Worm (Caenorhabditis elegans): ENCODE measurements around the gene H38K22.9.

H38K22.9 gene

DNA sequence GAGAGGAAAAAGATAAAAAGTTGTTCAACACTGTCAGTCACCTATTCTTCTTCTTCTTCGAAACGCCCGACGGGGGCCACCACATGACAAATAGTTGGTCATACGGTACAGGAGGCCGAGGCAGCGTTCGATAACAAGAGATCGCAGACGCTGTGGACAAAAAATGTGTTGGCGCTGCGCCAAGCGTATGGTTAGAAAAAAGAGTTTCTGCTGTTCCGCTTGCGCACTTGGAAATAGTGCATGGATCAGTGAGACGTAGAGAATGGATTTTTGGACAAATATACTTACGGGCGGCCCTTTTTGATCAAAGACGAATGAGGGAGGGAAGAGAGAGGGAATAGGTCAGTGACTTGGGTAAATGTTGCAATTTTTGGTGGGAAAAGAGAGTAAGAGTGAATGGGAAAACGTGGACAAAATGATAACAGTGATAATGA is 39.2 kb upstream of the H38K22.9 start:
- TF ChIP-seq vab-7 (GFP tag; IDR thresholded peaks at IDR 0.05) (no peak), fos-1 (tag; optimal IDR thresholded peaks at IDR 0.05) (no peak), gei-8 (GFP tag; optimal IDR thresholded peaks at IDR 0.05) (peak; percentile 53), nhr-76 (tag; optimal IDR thresholded peaks at IDR 0.05) (no peak), tag-97 (GFP tag; IDR thresholded peaks at IDR 0.05) (no peak), ceh-28 (tag; optimal IDR thresholded peaks at IDR 0.05) (no peak), egl-27 (tag; optimal IDR thresholded peaks at IDR 0.05) (no peak), hlh-11 (tag; optimal IDR thresholded peaks at IDR 0.05) (peak; percentile 97), lin-13 (GFP tag; optimal IDR thresholded peaks at IDR 0.05) (no peak), ztf-7 (tag; optimal IDR thresholded peaks at IDR 0.05) (no peak), Y48G9A.11 (GFP tag; IDR thresholded peaks at IDR 0.05) (no peak), madf-9 (GFP tag; conservative IDR thresholded peaks at IDR 0.05) (0 out of 2 replicates have a peak, but pooled peaks have one; percentile 52), ceh-82 (tag; optimal IDR thresholded peaks at IDR 0.05) (no peak), ceh-62 (tag; optimal IDR thresholded peaks at IDR 0.05) (no peak), ceh-20 (GFP tag; IDR thresholded peaks at IDR 0.05) (0 out of 2 replicates have a peak, but pooled peaks have one; percentile 33), lsy-2 (tag; optimal IDR thresholded peaks at IDR 0.05) (peak in 1 of 2 experiments; percentile 82), aha-1 (tag) (peak; percentile 87), nhr-111 (GFP tag; optimal IDR thresholded peaks at IDR 0.05) (no peak), nhr-28 (tag; optimal IDR thresholded peaks at IDR 0.05) (peak; percentile 79), dmd-9 (GFP tag; IDR thresholded peaks at IDR 0.05) (no peak), hif-1 (tag; optimal IDR thresholded peaks at IDR 0.05) (peak in 1 of 2 experiments; percentile 25), unc-130 (GFP tag; optimal IDR thresholded peaks at IDR 0.05) (no peak), ceh-44 (GFP tag; IDR thresholded peaks at IDR 0.05) (no peak), pha-4 (GFP tag; IDR thresholded peaks at IDR 0.05) (peak; percentile 65), pha-4 (tag; optimal IDR thresholded peaks at IDR 0.05) (peak; percentile 16), ceh-32 (tag; optimal IDR thresholded peaks at IDR 0.05; ENCODE audit: poor library complexity) (no peak), D1046.2 (GFP tag; IDR thresholded peaks at IDR 0.05) (no peak), daf-19 (GFP tag; conservative IDR thresholded peaks at IDR 0.05) (no peak), Y105C5A.15 (GFP tag; IDR thresholded peaks at IDR 0.05) (no peak), daf-16 (GFP tag; optimal IDR thresholded peaks at IDR 0.05) (no peak), daf-16 (tag; optimal IDR thresholded peaks at IDR 0.05) (peak; percentile 42), daf-8 (GFP tag; IDR thresholded peaks at IDR 0.05) (no peak), attf-4 (tag; optimal IDR thresholded peaks at IDR 0.05) (no peak), madf-5 (GFP tag; IDR thresholded peaks at IDR 0.05) (peak in 1 of 2 experiments; percentile 76; a peak in 1 of 4 replicates), spr-1 (tag; optimal IDR thresholded peaks at IDR 0.05) (peak; percentile 68), dpl-1 (GFP tag; optimal IDR thresholded peaks at IDR 0.05) (peak; percentile 56), tra-1 (GFP tag; IDR thresholded peaks at IDR 0.05) (peak; percentile 65; the same call in 1 of the 2 replicates), hlh-30 (tag; optimal IDR thresholded peaks at IDR 0.05; ENCODE audit: insufficient read depth) (peak; percentile 96), Y5F2A.4 (GFP tag; optimal IDR thresholded peaks at IDR 0.05) (no peak), lin-38 (GFP tag; IDR thresholded peaks at IDR 0.05) (peak; percentile 41; the same call in 1 of the 2 replicates), nhr-42 (GFP tag; IDR thresholded peaks at IDR 0.05) (0 out of 2 replicates have a peak, but pooled peaks have one; percentile 22), snpc-4 (tag; optimal IDR thresholded peaks at IDR 0.05) (no peak), unc-39 (tag; optimal IDR thresholded peaks at IDR 0.05) (no peak), cey-2 (tag; optimal IDR thresholded peaks at IDR 0.05; ENCODE audit: borderline replicate concordance, insufficient read depth) (no peak), mep-1 (tag; optimal IDR thresholded peaks at IDR 0.05) (peak; percentile 87), daf-12 (tag; optimal IDR thresholded peaks at IDR 0.05) (no peak), zag-1 (tag; optimal IDR thresholded peaks at IDR 0.05) (no peak), nhr-41 (GFP tag; IDR thresholded peaks at IDR 0.05) (peak; percentile 60; the same call in 1 of the 2 replicates), egl-43 (GFP tag; IDR thresholded peaks at IDR 0.05) (no peak), snpc-1.2 (GFP tag; IDR thresholded peaks at IDR 0.05) (no peak), Y75B8A.6 (GFP tag; IDR thresholded peaks at IDR 0.05) (no peak), lin-29 (GFP tag; IDR thresholded peaks at IDR 0.05) (peak; percentile 71)

Measured in whole organism, L4 larva.